Worm (Caenorhabditis elegans) whole organism, L4 larva: ENCODE measurements around the gene ppk-3.

Experiments used
- Y105C5A.15 ChIP-seq: fragments of 200-800 bp; sonication (Bioruptor generic); IDR thresholded peaks from 2 replicates; pipeline ENCODE4 v1.3.6; 2022; ENCODE audit warnings: missing genetic modification characterization, missing compliant biosample characterization
- ama-1 ChIP-seq: fragments of 150-350 bp; optimal IDR thresholded peaks from 2 replicates; lab custom pipeline; 2014; ENCODE audit warnings: inconsistent platforms, mixed read lengths
- ces-1 ChIP-seq: fragments of 150-350 bp; sonication (generic microtip); optimal IDR thresholded peaks from 4 replicates; lab custom pipeline; 2014; ENCODE audit warnings: missing biosample characterization, missing genetic modification reagents, missing genetic modification characterization
- mdl-1 ChIP-seq, 2 experiments: fragments of 150-350 bp in 1 of 2; sonication (generic microtip) in 1 of 2; optimal IDR thresholded peaks; 2 replicates each; lab custom pipeline; 2014 to 2017; ENCODE audit warnings: missing biosample characterization in 2 of 2, missing genetic modification characterization in 2 of 2
- nhr-11 ChIP-seq: fragments of 150-350 bp; optimal IDR thresholded peaks from 2 replicates; lab custom pipeline; 2014; ENCODE audit warnings: missing biosample characterization, missing genetic modification characterization
- snpc-4 ChIP-seq: fragments of 150-350 bp; optimal IDR thresholded peaks from 2 replicates; lab custom pipeline; 2014; ENCODE audit warnings: missing biosample characterization, missing genetic modification characterization
- unc-62 ChIP-seq, 3 experiments: fragments of 150-350 bp in 1 of 3; sonication (generic microtip); optimal IDR thresholded peaks in 2 of 3; peaks in 1 of 3; 1 replicate in 1 of 3; 2 replicates in 2 of 3; lab custom pipeline; 2014 to 2017; ENCODE audit warnings: missing biosample characterization in 3 of 3, missing genetic modification characterization in 3 of 3, missing genetic modification reagents in 3 of 3, missing genotype in 1 of 3

DNA sequence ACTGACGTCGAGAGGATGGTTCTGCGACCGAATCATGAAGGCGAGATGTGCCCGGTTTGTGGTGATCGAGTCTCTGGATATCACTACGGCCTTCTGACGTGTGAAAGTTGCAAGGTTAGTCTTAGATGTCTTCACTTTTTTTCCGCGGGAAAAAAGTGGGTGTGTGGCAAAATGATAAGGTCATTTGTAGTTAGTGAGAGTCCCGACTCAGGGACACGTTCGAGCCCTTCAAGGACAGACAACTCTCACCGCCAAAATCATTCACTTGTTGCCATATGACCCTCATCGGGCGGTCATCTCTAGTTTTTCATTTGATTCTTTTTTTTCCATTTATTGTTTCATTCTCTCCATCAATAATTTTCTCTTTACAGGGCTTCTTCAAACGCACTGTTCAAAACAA, 33.5 kb upstream of the ppk-3 start:
- TF ChIP-seq Y105C5A.15 (GFP tag; lab: Robert Waterston, UW) (no peak), nhr-11 (tag; lab: Kevin White, UChicago) (no peak), ces-1 (GFP tag; lab: Kevin White, UChicago) (no peak), ama-1 (lab: Kevin White, UChicago) (no peak), unc-62 (GFP tag; optimal IDR thresholded peaks at IDR 0.05 in 1 of 2; lab: Kevin White, UChicago) (peak in 1 of 2 experiments; percentile 73), unc-62 (tag; optimal IDR thresholded peaks at IDR 0.05; lab: Kevin White, UChicago) (no peak), snpc-4 (no peak), mdl-1 (tag; optimal IDR thresholded peaks at IDR 0.05; lab: Kevin White, UChicago) (peak in 1 of 2 experiments; percentile 8)
